Worm (Caenorhabditis elegans) whole organism, L4 larva: ENCODE data around the gene srsx-21.

Experiments
- F37D6.2 ChIP-seq: sonication (generic microtip); optimal IDR thresholded peaks from 2 replicates; lab custom pipeline; 2016; ENCODE audit warnings: mild to moderate bottlenecking, missing genetic modification characterization, missing compliant biosample characterization
- F44E2.7 ChIP-seq: fragments of 200-800 bp; sonication (Bioruptor generic); IDR thresholded peaks from 2 replicates; pipeline ENCODE4 v2.1.2; 2022; ENCODE audit warnings: missing genetic modification characterization, missing compliant biosample characterization
- T20F7.1 ChIP-seq: fragments of 200-800 bp; sonication (Bioruptor generic); optimal IDR thresholded peaks from 2 replicates; lab custom pipeline; 2018; ENCODE audit warnings: mild to moderate bottlenecking, missing genetic modification characterization, missing compliant biosample characterization
- T26A8.4 ChIP-seq: fragments of 200-800 bp; sonication (Bioruptor generic); IDR thresholded peaks from 2 replicates; pipeline ENCODE4 v1.3.6; 2022; ENCODE audit warnings: missing genetic modification characterization, missing compliant biosample characterization
- Y48G9A.11 ChIP-seq: fragments of 200-800 bp; sonication (Bioruptor generic); IDR thresholded peaks from 2 replicates; pipeline ENCODE4 v1.3.6; 2022; ENCODE audit warnings: missing genetic modification reagents, missing genetic modification characterization, missing compliant biosample characterization
- Y75B8A.6 ChIP-seq: fragments of 200-800 bp; sonication (Bioruptor generic); IDR thresholded peaks from 2 replicates; pipeline ENCODE4 v1.3.6; 2022; ENCODE audit warnings: missing genetic modification reagents, missing genetic modification characterization, missing compliant biosample characterization
- ZK337.2 ChIP-seq: fragments of 200-800 bp; sonication (Bioruptor generic); IDR thresholded peaks from 2 replicates; pipeline ENCODE4 v1.3.6; 2022; ENCODE audit warnings: missing genetic modification reagents, missing genetic modification characterization, missing compliant biosample characterization
- ZK546.5 ChIP-seq, 2 experiments: sonication (generic microtip); optimal IDR thresholded peaks; 2 replicates each; lab custom pipeline; 2017; ENCODE audit warnings: missing biosample characterization in 2 of 2, missing genetic modification characterization in 2 of 2
- aha-1 ChIP-seq: fragments of 150-350 bp; peaks from one replicate; lab custom pipeline; 2014; ENCODE audit warnings: missing biosample characterization, missing genetic modification characterization
- aly-2 ChIP-seq: sonication (generic microtip); optimal IDR thresholded peaks from 2 replicates; lab custom pipeline; 2018; ENCODE audit warnings: missing biosample characterization, missing genetic modification characterization
- ceh-44 ChIP-seq: fragments of 200-800 bp; sonication (Bioruptor generic); IDR thresholded peaks from 2 replicates; pipeline ENCODE4 v1.3.6; 2022; ENCODE audit warnings: missing genetic modification reagents, missing genetic modification characterization, missing compliant biosample characterization
- ceh-62 ChIP-seq: sonication (generic microtip); optimal IDR thresholded peaks from 2 replicates; lab custom pipeline; 2017; ENCODE audit warnings: missing biosample characterization, missing genetic modification characterization
- cey-2 ChIP-seq: sonication (generic microtip); optimal IDR thresholded peaks from 3 replicates; lab custom pipeline; 2017; ENCODE audit warnings: missing genetic modification characterization, mild to moderate bottlenecking, missing compliant biosample characterization, antibody characterized with exemption, borderline replicate concordance; ENCODE audit not compliant: insufficient read depth
- daf-12 ChIP-seq: fragments of 150-350 bp; optimal IDR thresholded peaks from 2 replicates; lab custom pipeline; 2014; ENCODE audit warnings: missing biosample characterization, missing genetic modification reagents, missing genetic modification characterization
- daf-16 ChIP-seq, 3 experiments: sonication (generic microtip); optimal IDR thresholded peaks; 2 replicates each; lab custom pipeline; 2016 to 2017; ENCODE audit warnings: missing genetic modification characterization in 3 of 3, missing genetic modification reagents in 3 of 3, mild to moderate bottlenecking in 2 of 3, missing compliant biosample characterization in 2 of 3, missing biosample characterization in 1 of 3, moderate library complexity in 1 of 3
- daf-8 ChIP-seq: fragments of 200-800 bp; sonication (Bioruptor generic); IDR thresholded peaks from 2 replicates; pipeline ENCODE4 v1.3.6; 2022; ENCODE audit warnings: missing genetic modification characterization, missing compliant biosample characterization
- dmd-8 ChIP-seq: fragments of 200-800 bp; sonication (Bioruptor generic); IDR thresholded peaks from 2 replicates; pipeline ENCODE4 v1.3.6; 2022; ENCODE audit warnings: missing genetic modification characterization, missing compliant biosample characterization
- dpl-1 ChIP-seq: fragments of 150-350 bp; optimal IDR thresholded peaks from 2 replicates; lab custom pipeline; 2014; ENCODE audit warnings: missing biosample characterization, missing genetic modification reagents, missing genetic modification characterization
- duxl-1 ChIP-seq: sonication (generic microtip); optimal IDR thresholded peaks from 2 replicates; lab custom pipeline; 2016; ENCODE audit warnings: mild to moderate bottlenecking, missing genetic modification characterization, moderate library complexity, missing compliant biosample characterization; ENCODE audit not compliant: poor library complexity
- egl-43 ChIP-seq: fragments of 200-800 bp; sonication (Bioruptor generic); IDR thresholded peaks from 2 replicates; pipeline ENCODE4 v1.3.6; 2022; ENCODE audit warnings: missing genetic modification reagents, missing genetic modification characterization, missing compliant biosample characterization
- fkh-10 ChIP-seq: fragments of 150-350 bp; optimal IDR thresholded peaks from 2 replicates; lab custom pipeline; 2014; ENCODE audit warnings: missing biosample characterization, missing genetic modification reagents, missing genetic modification characterization
- hlh-11 ChIP-seq: fragments of 200-800 bp; sonication (Bioruptor generic); optimal IDR thresholded peaks from 2 replicates; lab custom pipeline; 2018; ENCODE audit warnings: mild to moderate bottlenecking, missing genetic modification characterization, missing compliant biosample characterization
- hmg-1.1 ChIP-seq: fragments of 200-800 bp; sonication (Bioruptor generic); IDR thresholded peaks from 2 replicates; pipeline ENCODE4 v1.3.6; 2022; ENCODE audit warnings: missing genetic modification reagents, missing genetic modification characterization, missing compliant biosample characterization
- lin-29 ChIP-seq: fragments of 200-800 bp; sonication (Bioruptor generic); IDR thresholded peaks from 2 replicates; pipeline ENCODE4 v1.3.6; 2022; ENCODE audit warnings: missing genetic modification reagents, missing genetic modification characterization, missing compliant biosample characterization
- lin-39 ChIP-seq: fragments of 150-350 bp; optimal IDR thresholded peaks from 2 replicates; lab custom pipeline; 2014; ENCODE audit warnings: missing biosample characterization, missing genetic modification reagents, missing genetic modification characterization
- madf-9 ChIP-seq: fragments of 200-800 bp; sonication (Bioruptor generic); conservative IDR thresholded peaks from 2 replicates; pipeline ENCODE4 v1.3.6; 2022; ENCODE audit warnings: missing genetic modification reagents, missing genetic modification characterization, missing compliant biosample characterization
- mdl-1 ChIP-seq, 2 experiments: fragments of 150-350 bp in 1 of 2; sonication (generic microtip) in 1 of 2; optimal IDR thresholded peaks; 2 replicates each; lab custom pipeline; 2014 to 2017; ENCODE audit warnings: missing biosample characterization in 2 of 2, missing genetic modification characterization in 2 of 2
- mep-1 ChIP-seq: fragments of 150-350 bp; sonication (generic microtip); optimal IDR thresholded peaks from 3 replicates; lab custom pipeline; 2014; ENCODE audit warnings: missing biosample characterization, missing genetic modification characterization
- mes-2 ChIP-seq: sonication (generic microtip); optimal IDR thresholded peaks from 2 replicates; lab custom pipeline; 2016; ENCODE audit warnings: missing genotype, mild to moderate bottlenecking, missing genetic modification characterization, missing compliant biosample characterization; ENCODE audit not compliant: poor library complexity, severe bottlenecking
- nhr-11 ChIP-seq: fragments of 150-350 bp; optimal IDR thresholded peaks from 2 replicates; lab custom pipeline; 2014; ENCODE audit warnings: missing biosample characterization, missing genetic modification characterization
- nhr-111 ChIP-seq: fragments of 200-800 bp; sonication (Bioruptor generic); optimal IDR thresholded peaks from 2 replicates; lab custom pipeline; 2018; ENCODE audit warnings: mild to moderate bottlenecking, missing genetic modification characterization, missing compliant biosample characterization
- nhr-237 ChIP-seq: sonication (generic microtip); optimal IDR thresholded peaks from 2 replicates; lab custom pipeline; 2017; ENCODE audit warnings: missing biosample characterization, missing genetic modification characterization
- nhr-25 ChIP-seq: sonication (generic microtip); optimal IDR thresholded peaks from 2 replicates; lab custom pipeline; 2017; ENCODE audit warnings: missing genetic modification characterization, mild to moderate bottlenecking, missing compliant biosample characterization, antibody characterized with exemption, moderate library complexity, borderline replicate concordance; ENCODE audit not compliant: insufficient read depth
- nhr-28 ChIP-seq: fragments of 150-350 bp; optimal IDR thresholded peaks from 2 replicates; lab custom pipeline; 2014; ENCODE audit warnings: missing biosample characterization, missing genetic modification characterization
- nhr-41 ChIP-seq: fragments of 200-800 bp; sonication (Bioruptor generic); IDR thresholded peaks from 2 replicates; pipeline ENCODE4 v1.3.6; 2022; ENCODE audit warnings: missing genetic modification reagents, missing genetic modification characterization, missing compliant biosample characterization
- nhr-42 ChIP-seq: fragments of 200-800 bp; sonication (Bioruptor generic); IDR thresholded peaks from 2 replicates; pipeline ENCODE4 v1.3.6; 2022; ENCODE audit warnings: missing genetic modification characterization, missing compliant biosample characterization
- nhr-77 ChIP-seq: fragments of 150-350 bp; optimal IDR thresholded peaks from 2 replicates; lab custom pipeline; 2014; ENCODE audit warnings: missing biosample characterization, missing genetic modification characterization
- rbr-2 ChIP-seq: sonication (generic microtip); optimal IDR thresholded peaks from 2 replicates; lab custom pipeline; 2016; ENCODE audit warnings: missing genotype, missing genetic modification characterization, missing compliant biosample characterization
- saeg-2 ChIP-seq: fragments of 200-800 bp; sonication (Bioruptor generic); IDR thresholded peaks from 2 replicates; pipeline ENCODE4 v1.3.6; 2022; ENCODE audit warnings: missing genetic modification reagents, missing genetic modification characterization, missing compliant biosample characterization
- sdz-12 ChIP-seq: fragments of 200-800 bp; sonication (Bioruptor generic); optimal IDR thresholded peaks from 2 replicates; lab custom pipeline; 2018; ENCODE audit warnings: mild to moderate bottlenecking, missing genetic modification characterization, missing compliant biosample characterization
- spr-3 ChIP-seq: fragments of 200-800 bp; sonication (Bioruptor generic); optimal IDR thresholded peaks from 2 replicates; lab custom pipeline; 2018; ENCODE audit warnings: mild to moderate bottlenecking, missing genetic modification characterization, missing compliant biosample characterization
- tag-97 ChIP-seq: fragments of 200-800 bp; sonication (Bioruptor generic); IDR thresholded peaks from 2 replicates; pipeline ENCODE4 v1.3.6; 2022; ENCODE audit warnings: missing genetic modification characterization, missing compliant biosample characterization
- tra-1 ChIP-seq: fragments of 200-800 bp; sonication (Bioruptor generic); IDR thresholded peaks from 2 replicates; pipeline ENCODE4 v1.3.6; 2022; ENCODE audit warnings: missing genetic modification reagents, missing genetic modification characterization, missing compliant biosample characterization
- unc-39 ChIP-seq: sonication (generic microtip); optimal IDR thresholded peaks from 2 replicates; lab custom pipeline; 2017; ENCODE audit warnings: missing biosample characterization, missing genetic modification characterization
- unc-62 ChIP-seq, 3 experiments: fragments of 150-350 bp in 1 of 3; sonication (generic microtip); optimal IDR thresholded peaks in 2 of 3; peaks in 1 of 3; 1 replicate in 1 of 3; 2 replicates in 2 of 3; lab custom pipeline; 2014 to 2017; ENCODE audit warnings: missing biosample characterization in 3 of 3, missing genetic modification characterization in 3 of 3, missing genetic modification reagents in 3 of 3, missing genotype in 1 of 3
- vab-7 ChIP-seq: fragments of 200-800 bp; sonication (Bioruptor generic); IDR thresholded peaks from 2 replicates; pipeline ENCODE4 v1.3.6; 2022; ENCODE audit warnings: missing genetic modification reagents, missing genetic modification characterization, missing compliant biosample characterization
- zag-1 ChIP-seq: fragments of 150-350 bp; optimal IDR thresholded peaks from 2 replicates; lab custom pipeline; 2014; ENCODE audit warnings: missing biosample characterization, missing genetic modification characterization

srsx-21 gene

ce11 chrV:9837679-9838078 is at the start of gene srsx-21:
srsx-21 (plus strand) TSS chrV:9837979.
- no peak for TF ChIP-seq ceh-44 (GFP tag; lab: Robert Waterston, UW)
- TF ChIP-seq F37D6.2 = no peak
- TF ChIP-seq F44E2.7 (GFP tag; lab: Robert Waterston, UW) = no peak
- TF ChIP-seq unc-62 (GFP tag; optimal IDR thresholded peaks at IDR 0.05 in 1 of 2; lab: Kevin White, UChicago) = peak in 1 of 2 experiments; percentile 59
- no peak for TF ChIP-seq unc-62 (tag; optimal IDR thresholded peaks at IDR 0.05; lab: Kevin White, UChicago)

ce11 chrV:9789657-9790261 is 48.0 kb upstream of the srsx-21 start, which contains the start of gene ztf-7:
ztf-7 (minus strand) TSS chrV:9789707.
- TF ChIP-seq cey-2 = no peak
- peak; percentile 87 for TF ChIP-seq F37D6.2
- TF ChIP-seq daf-8 (GFP tag; lab: Robert Waterston, UW) = no peak
- TF ChIP-seq nhr-237 = no peak
- peak; percentile 87 for TF ChIP-seq spr-3 (GFP tag; lab: Kevin White, UChicago)
- peak; percentile 94 for TF ChIP-seq nhr-42 (GFP tag; lab: Robert Waterston, UW)
- TF ChIP-seq nhr-77 (tag; lab: Kevin White, UChicago) = peak; percentile 97
- peak; percentile 80 for TF ChIP-seq vab-7 (GFP tag; lab: Robert Waterston, UW)
- peak; percentile 98 for TF ChIP-seq nhr-11
- no peak for TF ChIP-seq tag-97
- no peak for TF ChIP-seq unc-39 (tag; lab: Kevin White, UChicago)
- no peak for TF ChIP-seq dmd-8 (GFP tag; lab: Robert Waterston, UW)
- no peak for TF ChIP-seq aly-2 (tag; lab: Kevin White, UChicago)
- no peak for TF ChIP-seq Y48G9A.11
- TF ChIP-seq Y75B8A.6 (GFP tag; lab: Robert Waterston, UW) = no peak
- no peak for TF ChIP-seq ZK546.5 (tag; optimal IDR thresholded peaks at IDR 0.05; lab: Kevin White, UChicago)
- no peak for TF ChIP-seq sdz-12 (GFP tag; lab: Kevin White, UChicago)
- TF ChIP-seq fkh-10 = no peak
- peak; percentile 86 for TF ChIP-seq madf-9 (GFP tag; lab: Robert Waterston, UW)
- TF ChIP-seq nhr-41 (GFP tag; lab: Robert Waterston, UW) = peak; percentile 74
- no peak for TF ChIP-seq nhr-111 (GFP tag; lab: Kevin White, UChicago)
- TF ChIP-seq mep-1 = peak; percentile 97
- no peak for TF ChIP-seq ceh-44 (GFP tag; lab: Robert Waterston, UW)
- peak; percentile 75 to 98 for TF ChIP-seq mdl-1 (tag; optimal IDR thresholded peaks at IDR 0.05; lab: Kevin White, UChicago)
- peak; percentile 96 for TF ChIP-seq nhr-28 (tag; lab: Kevin White, UChicago)
- TF ChIP-seq rbr-2 (tag; lab: Kevin White, UChicago) = peak; percentile 95
- TF ChIP-seq nhr-25 (tag; lab: Kevin White, UChicago) = peak; percentile 85
- peak; percentile 97 for TF ChIP-seq tra-1 (GFP tag; lab: Robert Waterston, UW)
- TF ChIP-seq saeg-2 (GFP tag; lab: Robert Waterston, UW) = peak; percentile 93
- TF ChIP-seq T26A8.4 = peak; percentile 96
- no peak for TF ChIP-seq lin-39
- peak; percentile 87 for TF ChIP-seq dpl-1 (GFP tag; lab: Kevin White, UChicago)
- no peak for TF ChIP-seq ceh-62
- TF ChIP-seq mes-2 (tag; lab: Kevin White, UChicago) = peak; percentile 90
- TF ChIP-seq daf-16 (GFP tag; optimal IDR thresholded peaks at IDR 0.05; lab: Kevin White, UChicago) = peak; percentile 55 to 97
- TF ChIP-seq daf-16 (tag; optimal IDR thresholded peaks at IDR 0.05; lab: Kevin White, UChicago) = peak; percentile 80
- peak; percentile 99 for TF ChIP-seq aha-1 (tag; lab: Kevin White, UChicago)
- no peak for TF ChIP-seq daf-12
- no peak for TF ChIP-seq zag-1 (tag; lab: Kevin White, UChicago)
- TF ChIP-seq hmg-1.1 = peak; percentile 91
- no peak for TF ChIP-seq egl-43 (GFP tag; lab: Robert Waterston, UW)
- peak; percentile 82 for TF ChIP-seq duxl-1 (tag; lab: Kevin White, UChicago)
- TF ChIP-seq ZK337.2 (GFP tag; lab: Robert Waterston, UW) = no peak; the same call in 1 of the 2 replicates
- peak; percentile 85 for TF ChIP-seq lin-29 (GFP tag; lab: Robert Waterston, UW)
- TF ChIP-seq T20F7.1 (GFP tag; lab: Kevin White, UChicago) = peak; percentile 91
- TF ChIP-seq hlh-11 = peak; percentile 100
